Fruit fly (Drosophila melanogaster): Measurements from ENCODE around the gene Trm7-34.

Gene Trm7-34

DNA sequence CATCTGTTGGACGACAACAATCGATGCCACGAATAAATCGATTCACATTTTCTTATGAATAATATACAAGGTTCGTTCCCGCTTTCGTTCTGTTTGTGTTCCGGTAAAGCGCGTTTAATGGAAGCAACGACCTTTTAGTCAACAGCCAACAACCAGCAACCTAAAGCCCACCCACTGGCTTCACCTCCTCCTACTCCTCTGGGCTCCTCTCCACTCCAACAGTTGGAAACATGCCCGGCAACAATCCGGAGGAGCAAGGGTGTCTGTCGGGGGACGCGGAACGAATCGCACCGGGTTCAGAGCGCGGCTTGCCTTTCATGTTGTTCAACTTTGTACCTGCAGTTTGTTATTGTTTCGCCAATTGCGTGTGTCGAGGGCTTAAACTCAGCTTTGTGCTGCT, 9.5 kb downstream of the Trm7-34 start:
- TF ChIP-seq ss (GFP tag; optimal IDR thresholded peaks at IDR 0.05) (peak in 1 of 2 experiments; percentile 15), svp (GFP tag) (peak; percentile 83), CG6163 (GFP tag; IDR thresholded peaks at IDR 0.05) (0 out of 3 replicates have a peak, but pooled peaks have one; percentile 2), CG10669 (GFP tag; optimal IDR thresholded peaks at IDR 0.05) (no peak), CG3919 (GFP tag; optimal IDR thresholded peaks at IDR 0.05) (no peak), fd59A (GFP tag; optimal IDR thresholded peaks at IDR 0.05) (no peak)

DNA sequence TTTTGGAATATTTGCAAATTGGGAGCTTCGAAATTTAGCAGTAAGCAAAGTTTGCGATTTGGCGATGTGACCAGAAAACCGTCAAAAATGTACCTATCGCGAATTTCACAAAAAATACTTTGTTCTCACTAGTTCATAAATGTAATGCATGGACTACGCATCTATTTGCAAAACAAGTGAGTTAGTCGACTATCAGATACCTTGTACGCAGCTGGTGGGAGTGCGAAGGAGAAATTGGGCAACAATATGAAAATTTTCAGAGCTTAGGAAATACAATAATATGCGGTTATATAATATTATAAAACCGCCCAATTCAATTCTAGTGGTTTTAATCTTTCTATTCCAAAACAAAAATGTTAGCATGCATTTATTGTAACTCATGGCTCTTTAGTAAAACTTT, 14.9 kb downstream of the Trm7-34 start, which contains the start of gene Bdbt:
TSS of gene Bdbt (minus strand) at position 73 of the 400 bp plus-strand sequence.
- TF ChIP-seq Ets21C (GFP tag; optimal IDR thresholded peaks at IDR 0.05) (no peak), fkh (GFP tag; optimal IDR thresholded peaks at IDR 0.05) (no peak), Smox (GFP tag; optimal IDR thresholded peaks at IDR 0.05) (no peak), CG6163 (GFP tag; IDR thresholded peaks at IDR 0.05) (peak; percentile 54; the same call in 2 of the 3 replicates), CG3919 (GFP tag; optimal IDR thresholded peaks at IDR 0.05) (no peak), acj6 (GFP tag; optimal IDR thresholded peaks at IDR 0.05) (no peak), spab (GFP tag; optimal IDR thresholded peaks at IDR 0.05) (no peak), CG11762 (GFP tag; optimal IDR thresholded peaks at IDR 0.05; ENCODE audit: insufficient read depth) (no peak), CG6792 (GFP tag; optimal IDR thresholded peaks at IDR 0.05) (peak; percentile 14), CG32006 (GFP tag; optimal IDR thresholded peaks at IDR 0.05) (no peak), lz (GFP tag; optimal IDR thresholded peaks at IDR 0.05) (peak; percentile 53), CG6808 (GFP tag; optimal IDR thresholded peaks at IDR 0.05) (no peak), eg (GFP tag; IDR thresholded peaks at IDR 0.05) (no peak), cyc (GFP tag; optimal IDR thresholded peaks at IDR 0.05) (peak; percentile 51), net (GFP tag; optimal IDR thresholded peaks at IDR 0.05) (no peak), CG8632 (GFP tag; optimal IDR thresholded peaks at IDR 0.05) (no peak), Eip93F (GFP tag; optimal IDR thresholded peaks at IDR 0.05) (no peak), CG8319 (GFP tag; optimal IDR thresholded peaks at IDR 0.05) (no peak), achi (GFP tag; optimal IDR thresholded peaks at IDR 0.05) (no peak), Eip78C (GFP tag) (peak; percentile 85), Lpt (GFP tag; optimal IDR thresholded peaks at IDR 0.05) (no peak), Hr38 (GFP tag; optimal IDR thresholded peaks at IDR 0.05) (no peak), CG1621 (tag; optimal IDR thresholded peaks at IDR 0.05) (no peak), CG31627 (GFP tag; optimal IDR thresholded peaks at IDR 0.05) (peak; percentile 68), fd59A (GFP tag; optimal IDR thresholded peaks at IDR 0.05) (no peak), CG34406 (GFP tag; optimal IDR thresholded peaks at IDR 0.05) (no peak), Sox14 (GFP tag; optimal IDR thresholded peaks at IDR 0.05) (peak; percentile 43), Ets96B (tag; optimal IDR thresholded peaks at IDR 0.05) (no peak), CG7368 (GFP tag; optimal IDR thresholded peaks at IDR 0.05) (no peak), CG16779 (tag; optimal IDR thresholded peaks at IDR 0.05) (no peak), esn (GFP tag; optimal IDR thresholded peaks at IDR 0.05) (peak; percentile 53), CG8119 (GFP tag; IDR thresholded peaks at IDR 0.05) (no peak), CG15336 (GFP tag; IDR thresholded peaks at IDR 0.05) (no peak), CG10631 (GFP tag; optimal IDR thresholded peaks at IDR 0.05) (no peak), dsx (GFP tag; optimal IDR thresholded peaks at IDR 0.05; ENCODE audit: poor library complexity, severe bottlenecking) (peak; percentile 0), fd85E (GFP tag; optimal IDR thresholded peaks at IDR 0.05) (no peak), salr (GFP tag; optimal IDR thresholded peaks at IDR 0.05) (no peak), CG6854 (GFP tag; optimal IDR thresholded peaks at IDR 0.05) (no peak), CG6276 (GFP tag; optimal IDR thresholded peaks at IDR 0.05) (no peak), Hr4 (GFP tag; optimal IDR thresholded peaks at IDR 0.05) (no peak), Sox15 (GFP tag; optimal IDR thresholded peaks at IDR 0.05) (peak; percentile 5), OdsH (GFP tag; optimal IDR thresholded peaks at IDR 0.05) (no peak), CG11902 (GFP tag; optimal IDR thresholded peaks at IDR 0.05) (no peak), Eip75B (GFP tag; optimal IDR thresholded peaks at IDR 0.05) (no peak), dac (GFP tag; optimal IDR thresholded peaks at IDR 0.05) (no peak), Hr39 (GFP tag; optimal IDR thresholded peaks at IDR 0.05) (peak; percentile 57), CG3032 (tag; optimal IDR thresholded peaks at IDR 0.05) (peak; percentile 47), ss (GFP tag; optimal IDR thresholded peaks at IDR 0.05) (no peak)

Measured in whole organism, prepupa.